Worm (Caenorhabditis elegans) whole organism, midembryonic: ENCODE measurements around the gene R151.2.

ENCODE experiments used
- med-1 ChIP-seq: sonication (generic microtip); optimal IDR thresholded peaks from 2 replicates; lab custom pipeline; 2017; ENCODE audit warnings: missing genetic modification characterization, mild to moderate bottlenecking, missing compliant biosample characterization, antibody characterized with exemption, missing genetic modification reagents; ENCODE audit not compliant: insufficient read depth
- ref-1 ChIP-seq: fragments of 200-800 bp; sonication (Bioruptor generic); conservative IDR thresholded peaks from 2 replicates; pipeline ENCODE4 v1.3.6; 2022; ENCODE audit warnings: missing genetic modification reagents, missing genetic modification characterization, missing compliant biosample characterization
- tab-1 ChIP-seq: fragments of 200-800 bp; sonication (Bioruptor generic); IDR thresholded peaks from 2 replicates; pipeline ENCODE4 v1.3.6; 2022; ENCODE audit warnings: missing genetic modification characterization, missing compliant biosample characterization
- ztf-23 ChIP-seq: fragments of 200-800 bp; sonication (Bioruptor generic); IDR thresholded peaks from 2 replicates; pipeline ENCODE4 v1.3.6; 2022; ENCODE audit warnings: missing genetic modification reagents, missing genetic modification characterization, missing compliant biosample characterization
- ztf-29 ChIP-seq: fragments of 200-800 bp; sonication (Bioruptor generic); IDR thresholded peaks from 2 replicates; pipeline ENCODE4 v1.3.6; 2022; ENCODE audit warnings: missing genetic modification reagents, missing genetic modification characterization, missing compliant biosample characterization

Gene R151.2

DNA sequence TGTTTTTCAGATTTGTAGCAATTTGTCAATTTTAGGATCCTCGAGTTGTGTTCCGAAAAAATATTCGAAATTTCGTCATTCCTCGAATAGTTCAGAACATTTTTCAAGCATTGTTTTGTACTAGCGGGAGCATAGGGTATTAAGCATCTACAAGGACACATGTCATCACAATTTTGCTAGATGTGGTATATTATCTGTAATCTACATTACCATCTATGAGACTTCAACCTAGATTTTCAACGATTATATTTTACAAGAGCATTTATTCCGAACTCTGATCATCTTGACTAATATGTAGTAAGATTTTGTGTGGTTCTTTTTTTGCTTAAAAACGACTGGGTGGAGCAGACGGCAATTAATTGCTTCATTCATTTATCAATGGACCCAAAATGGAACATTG, 53.3 kb downstream of the R151.2 start:
- TF ChIP-seq ztf-29 (no peak), tab-1 (GFP tag; lab: Robert Waterston, UW) (no peak), ref-1 (GFP tag; lab: Robert Waterston, UW) (no peak), ztf-23 (GFP tag; lab: Robert Waterston, UW) (no peak), med-1 (no peak)
